Worm (Caenorhabditis elegans): ENCODE measurements around the gene F41H10.2.
A peak's percentile ranks its signal among the peaks of the same experiment; 100 is the strongest.

The F41H10.2 gene

ce11 chrIV:5368860-5369259 is 12.6 kb upstream of the F41H10.2 start (continued):
- peak; percentile 69 for TF ChIP-seq hlh-30 (tag; optimal IDR thresholded peaks at IDR 0.05; ENCODE audit: insufficient read depth)
- TF ChIP-seq Y105C5A.15 (GFP tag; IDR thresholded peaks at IDR 0.05) = no peak
- TF ChIP-seq lin-15B (tag; optimal IDR thresholded peaks at IDR 0.05) = no peak
- no peak for TF ChIP-seq Y75B8A.6 (GFP tag; IDR thresholded peaks at IDR 0.05)
- no peak for TF ChIP-seq ceh-82 (tag; optimal IDR thresholded peaks at IDR 0.05)
- TF ChIP-seq ctbp-1 (GFP tag; IDR thresholded peaks at IDR 0.05) = no peak
- no peak for TF ChIP-seq dmd-9 (GFP tag; IDR thresholded peaks at IDR 0.05)
- TF ChIP-seq hif-1 (tag; optimal IDR thresholded peaks at IDR 0.05) = no peak
- TF ChIP-seq rbr-2 (tag; optimal IDR thresholded peaks at IDR 0.05) = peak; percentile 41
- TF ChIP-seq mdl-1 (tag; optimal IDR thresholded peaks at IDR 0.05) = peak in 1 of 2 experiments; percentile 39
- TF ChIP-seq daf-19 (GFP tag; conservative IDR thresholded peaks at IDR 0.05) = no peak
- no peak for TF ChIP-seq duxl-1 (tag; optimal IDR thresholded peaks at IDR 0.05; ENCODE audit: poor library complexity)
- TF ChIP-seq F49E8.2 (tag; optimal IDR thresholded peaks at IDR 0.05; ENCODE audit: borderline replicate concordance) = no peak
- TF ChIP-seq dmd-8 (GFP tag; IDR thresholded peaks at IDR 0.05) = no peak
- TF ChIP-seq madf-9 (GFP tag; conservative IDR thresholded peaks at IDR 0.05) = no peak
- peak; percentile 43 for TF ChIP-seq mxl-3 (GFP tag; optimal IDR thresholded peaks at IDR 0.05)
- TF ChIP-seq lin-39 (tag; optimal IDR thresholded peaks at IDR 0.05) = no peak
- no peak for TF ChIP-seq cey-2 (tag; optimal IDR thresholded peaks at IDR 0.05; ENCODE audit: borderline replicate concordance, insufficient read depth)
- TF ChIP-seq ceh-44 (GFP tag; IDR thresholded peaks at IDR 0.05) = no peak
- no peak for TF ChIP-seq mdt-29 (GFP tag; IDR thresholded peaks at IDR 0.05)
- TF ChIP-seq arid-1 (GFP tag; conservative IDR thresholded peaks at IDR 0.05) = no peak; the same call in 1 of the 2 replicates
- no peak for TF ChIP-seq tag-97 (GFP tag; IDR thresholded peaks at IDR 0.05)
- no peak for TF ChIP-seq php-3 (GFP tag; IDR thresholded peaks at IDR 0.05)
- TF ChIP-seq zip-11 (GFP tag; IDR thresholded peaks at IDR 0.05) = no peak
- TF ChIP-seq egl-27 (tag; optimal IDR thresholded peaks at IDR 0.05) = no peak
- no peak for TF ChIP-seq tra-1 (GFP tag; IDR thresholded peaks at IDR 0.05)
- no peak for TF ChIP-seq sdz-12 (GFP tag; optimal IDR thresholded peaks at IDR 0.05)
- TF ChIP-seq nhr-111 (GFP tag; optimal IDR thresholded peaks at IDR 0.05) = no peak
- no peak for TF ChIP-seq spr-3 (GFP tag; optimal IDR thresholded peaks at IDR 0.05)
- no peak for TF ChIP-seq zag-1 (tag; optimal IDR thresholded peaks at IDR 0.05)
- TF ChIP-seq egl-43 (GFP tag; IDR thresholded peaks at IDR 0.05) = no peak
- no peak for TF ChIP-seq gei-8 (GFP tag; optimal IDR thresholded peaks at IDR 0.05)
- TF ChIP-seq vab-7 (GFP tag; IDR thresholded peaks at IDR 0.05) = no peak
- 0 out of 2 replicates have a peak, but pooled peaks have one; percentile 47 for TF ChIP-seq lin-1 (GFP tag; IDR thresholded peaks at IDR 0.05)
- TF ChIP-seq ztf-11 (tag; optimal IDR thresholded peaks at IDR 0.05) = no peak
- no peak for TF ChIP-seq nhr-76 (tag; optimal IDR thresholded peaks at IDR 0.05)
- no peak for TF ChIP-seq ceh-28 (tag; optimal IDR thresholded peaks at IDR 0.05)
- no peak for TF ChIP-seq ZK337.2 (GFP tag; IDR thresholded peaks at IDR 0.05)
- TF ChIP-seq zip-2 (tag; optimal IDR thresholded peaks at IDR 0.05) = no peak
- no peak for TF ChIP-seq dmd-6 (GFP tag; IDR thresholded peaks at IDR 0.05)
- TF ChIP-seq lin-13 (GFP tag; optimal IDR thresholded peaks at IDR 0.05) = no peak
- no peak for TF ChIP-seq Y5F2A.4 (GFP tag; optimal IDR thresholded peaks at IDR 0.05)
- TF ChIP-seq madf-5 (GFP tag; IDR thresholded peaks at IDR 0.05) = no peak
- no peak for TF ChIP-seq zfp-2 (tag; optimal IDR thresholded peaks at IDR 0.05)
- TF ChIP-seq pqm-1 (tag; optimal IDR thresholded peaks at IDR 0.05) = no peak
- peak; percentile 59; the same call in 1 of the 2 replicates for TF ChIP-seq hmg-1.1 (GFP tag; IDR thresholded peaks at IDR 0.05)
- TF ChIP-seq fkh-10 (GFP tag; optimal IDR thresholded peaks at IDR 0.05) = peak; percentile 43
- TF ChIP-seq F37D6.2 (tag; optimal IDR thresholded peaks at IDR 0.05) = no peak
- TF ChIP-seq unc-130 (GFP tag; optimal IDR thresholded peaks at IDR 0.05) = no peak
- TF ChIP-seq daf-12 (tag; optimal IDR thresholded peaks at IDR 0.05) = no peak
- no peak for TF ChIP-seq zfp-3 (GFP tag; conservative IDR thresholded peaks at IDR 0.05)

All from whole organism, L4 larva.